Comparison of ENCODE assay signal across 5 worm cellular contexts in the genomic region with DNA sequence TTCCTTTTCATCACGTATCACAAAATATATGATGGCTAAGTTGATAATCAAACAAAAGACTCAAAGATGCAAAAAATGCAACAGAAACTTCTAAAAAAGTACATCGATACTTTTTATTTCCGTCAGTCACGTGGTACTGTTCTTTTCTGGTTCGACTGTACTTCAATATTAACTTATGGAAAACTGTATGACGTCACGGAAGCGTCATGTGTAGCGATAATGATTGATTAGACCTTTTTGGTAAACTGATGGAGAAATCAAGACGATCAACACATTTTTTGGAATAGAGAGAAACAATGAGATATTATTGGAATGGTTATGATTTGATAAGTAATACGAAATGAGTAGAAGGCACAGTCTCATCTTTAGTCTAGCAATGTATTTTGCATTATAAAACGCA.
TF ChIP-seq lines count a peak whose summit lies in the region.

No protein-coding gene starts in this region.

TF ChIP-seq in whole organism, L1 larva, 84 proteins besides CTCF, POLR2A, EP300 and RAD21 (continues in another document):
- TF ChIP-seq pqm-1 (tag; optimal IDR thresholded peaks at IDR 0.05; lab: Kevin White, UChicago) (no peak), jun-1 (tag; optimal IDR thresholded peaks at IDR 0.05; lab: Kevin White, UChicago) (no peak), nhr-19 (GFP tag; conservative IDR thresholded peaks at IDR 0.05; lab: Robert Waterston, UW) (peak; percentile 32; the same call in 1 of the 2 replicates), mdl-1 (tag; optimal IDR thresholded peaks at IDR 0.05; lab: Kevin White, UChicago) (peak in 1 of 2 experiments; percentile 48), nhr-85 (tag; lab: Kevin White, UChicago) (peak; percentile 96), tbx-2 (tag; optimal IDR thresholded peaks at IDR 0.05; lab: Kevin White, UChicago) (peak; percentile 37), lin-35 (GFP tag; optimal IDR thresholded peaks at IDR 0.05; lab: Kevin White, UChicago) (peak in 1 of 2 experiments; percentile 66), nhr-71 (tag; optimal IDR thresholded peaks at IDR 0.05; lab: Kevin White, UChicago) (peak; percentile 71), vab-15 (tag; optimal IDR thresholded peaks at IDR 0.05; lab: Kevin White, UChicago) (peak; percentile 23), nhr-90 (tag; optimal IDR thresholded peaks at IDR 0.05; lab: Kevin White, UChicago; ENCODE audit: poor library complexity) (peak; percentile 58), dpl-1 (GFP tag; optimal IDR thresholded peaks at IDR 0.05; lab: Kevin White, UChicago) (peak in 1 of 3 experiments; percentile 17), ztf-11 (tag; optimal IDR thresholded peaks at IDR 0.05; lab: Kevin White, UChicago) (no peak), lin-14 (GFP tag; optimal IDR thresholded peaks at IDR 0.05; lab: Kevin White, UChicago) (peak; percentile 50), nhr-20 (tag; optimal IDR thresholded peaks at IDR 0.05; lab: Kevin White, UChicago) (peak; percentile 77), elt-3 (tag; optimal IDR thresholded peaks at IDR 0.05; lab: Kevin White, UChicago) (peak in 2 of 6 experiments; percentile 59 to 92), blmp-1 (tag; optimal IDR thresholded peaks at IDR 0.05; lab: Kevin White, UChicago) (peak; percentile 57)

TF ChIP-seq in whole organism, L2 larva, 48 proteins besides CTCF, POLR2A, EP300 and RAD21 (continues in another document):
- TF ChIP-seq egl-27 (tag; optimal IDR thresholded peaks at IDR 0.05; lab: Kevin White, UChicago): peak; percentile 20
- TF ChIP-seq lsy-2 (tag; optimal IDR thresholded peaks at IDR 0.05; lab: Kevin White, UChicago): no peak
- TF ChIP-seq crh-2 (tag; optimal IDR thresholded peaks at IDR 0.05; lab: Kevin White, UChicago): no peak
- TF ChIP-seq C34F6.9 (tag; optimal IDR thresholded peaks at IDR 0.05; lab: Kevin White, UChicago): no peak
- TF ChIP-seq mab-5 (tag; optimal IDR thresholded peaks at IDR 0.05; lab: Kevin White, UChicago): no peak
- no peak for TF ChIP-seq F13H6.1 (tag; optimal IDR thresholded peaks at IDR 0.05; lab: Kevin White, UChicago)
- peak; percentile 27 for TF ChIP-seq fos-1 (tag; optimal IDR thresholded peaks at IDR 0.05; lab: Kevin White, UChicago)
- TF ChIP-seq nhr-21 (tag; optimal IDR thresholded peaks at IDR 0.05; lab: Kevin White, UChicago): peak; percentile 67
- no peak for TF ChIP-seq elt-1 (tag; optimal IDR thresholded peaks at IDR 0.05; lab: Kevin White, UChicago)
- TF ChIP-seq gmeb-1 (tag; optimal IDR thresholded peaks at IDR 0.05; lab: Kevin White, UChicago): no peak
- TF ChIP-seq nhr-25 (tag; optimal IDR thresholded peaks at IDR 0.05; lab: Kevin White, UChicago): no peak
- no peak for TF ChIP-seq Y55F3AM.14 (GFP tag; optimal IDR thresholded peaks at IDR 0.05; lab: Kevin White, UChicago)
- peak; percentile 88 for TF ChIP-seq sma-9 (GFP tag; optimal IDR thresholded peaks at IDR 0.05; lab: Kevin White, UChicago)
- TF ChIP-seq sma-9 (tag; optimal IDR thresholded peaks at IDR 0.05; lab: Kevin White, UChicago): no peak
- no peak for TF ChIP-seq peb-1 (tag; optimal IDR thresholded peaks at IDR 0.05; lab: Kevin White, UChicago)
- no peak for TF ChIP-seq nhr-237 (tag; optimal IDR thresholded peaks at IDR 0.05; lab: Kevin White, UChicago)
- TF ChIP-seq nhr-77 (tag; optimal IDR thresholded peaks at IDR 0.05; lab: Kevin White, UChicago): no peak
- peak; percentile 83 for TF ChIP-seq sma-3 (GFP tag; optimal IDR thresholded peaks at IDR 0.05; lab: Kevin White, UChicago)
- TF ChIP-seq zag-1 (tag; optimal IDR thresholded peaks at IDR 0.05; lab: Kevin White, UChicago): no peak

TF ChIP-seq in whole organism, L3 larva, 47 proteins besides CTCF, POLR2A, EP300 and RAD21 (continues in another document):
- peak; percentile 82 for TF ChIP-seq nhr-23 (tag; optimal IDR thresholded peaks at IDR 0.05; lab: Kevin White, UChicago)
- no peak for TF ChIP-seq nhr-12 (tag; optimal IDR thresholded peaks at IDR 0.05; lab: Kevin White, UChicago)
- no peak for TF ChIP-seq skn-1 (tag; optimal IDR thresholded peaks at IDR 0.05; lab: Kevin White, UChicago)
- no peak for TF ChIP-seq ztf-4 (tag; optimal IDR thresholded peaks at IDR 0.05; lab: Kevin White, UChicago)
- TF ChIP-seq tbx-2 (tag; optimal IDR thresholded peaks at IDR 0.05; lab: Kevin White, UChicago): no peak
- TF ChIP-seq ztf-11 (tag; optimal IDR thresholded peaks at IDR 0.05; lab: Kevin White, UChicago): no peak
- TF ChIP-seq nhr-76 (tag; optimal IDR thresholded peaks at IDR 0.05; lab: Kevin White, UChicago): no peak
- no peak for TF ChIP-seq jun-1 (tag; optimal IDR thresholded peaks at IDR 0.05; lab: Kevin White, UChicago)
- TF ChIP-seq fkh-2 (tag; optimal IDR thresholded peaks at IDR 0.05; lab: Kevin White, UChicago): no peak
- TF ChIP-seq daf-12 (tag; optimal IDR thresholded peaks at IDR 0.05; lab: Kevin White, UChicago): no peak
- TF ChIP-seq lin-39 (tag; optimal IDR thresholded peaks at IDR 0.05; lab: Kevin White, UChicago): no peak
- TF ChIP-seq ceh-28 (tag; optimal IDR thresholded peaks at IDR 0.05; lab: Kevin White, UChicago): no peak
- TF ChIP-seq fkh-10 (GFP tag; optimal IDR thresholded peaks at IDR 0.05; lab: Kevin White, UChicago): no peak
- TF ChIP-seq mdl-1 (tag; optimal IDR thresholded peaks at IDR 0.05; lab: Kevin White, UChicago): no peak
- TF ChIP-seq nhr-43 (tag; optimal IDR thresholded peaks at IDR 0.05; lab: Kevin White, UChicago; ENCODE audit: poor library complexity, severe bottlenecking): peak; percentile 28
- no peak for TF ChIP-seq ceh-9 (tag; optimal IDR thresholded peaks at IDR 0.05; lab: Kevin White, UChicago)
- TF ChIP-seq lsy-12 (tag; optimal IDR thresholded peaks at IDR 0.05; lab: Kevin White, UChicago): no peak
- no peak for TF ChIP-seq eor-1 (tag; optimal IDR thresholded peaks at IDR 0.05; lab: Kevin White, UChicago)
- peak; percentile 61 for TF ChIP-seq nhr-25 (tag; optimal IDR thresholded peaks at IDR 0.05; lab: Kevin White, UChicago)
- TF ChIP-seq hmg-11 (tag; optimal IDR thresholded peaks at IDR 0.05; lab: Kevin White, UChicago): no peak

TF ChIP-seq in whole organism, L4 larva, 104 proteins besides CTCF, POLR2A, EP300 and RAD21 (continues in another document):
- TF ChIP-seq lsy-2 (tag; optimal IDR thresholded peaks at IDR 0.05; lab: Kevin White, UChicago): peak in 1 of 2 experiments; percentile 37
- TF ChIP-seq spr-1 (tag; optimal IDR thresholded peaks at IDR 0.05; lab: Kevin White, UChicago): no peak
- no peak for TF ChIP-seq zfp-3 (GFP tag; conservative IDR thresholded peaks at IDR 0.05; lab: Robert Waterston, UW)
- TF ChIP-seq tra-1 (GFP tag; IDR thresholded peaks at IDR 0.05; lab: Robert Waterston, UW): peak; percentile 57; the same call in 1 of the 2 replicates
- TF ChIP-seq daf-16 (GFP tag; optimal IDR thresholded peaks at IDR 0.05; lab: Kevin White, UChicago): no peak
- no peak for TF ChIP-seq daf-16 (tag; optimal IDR thresholded peaks at IDR 0.05; lab: Kevin White, UChicago)
- TF ChIP-seq dmd-6 (GFP tag; IDR thresholded peaks at IDR 0.05; lab: Robert Waterston, UW): peak; percentile 38
- peak; percentile 46 for TF ChIP-seq hlh-30 (tag; optimal IDR thresholded peaks at IDR 0.05; lab: Kevin White, UChicago; ENCODE audit: insufficient read depth)
- TF ChIP-seq F10B5.3 (tag; optimal IDR thresholded peaks at IDR 0.05; lab: Kevin White, UChicago): no peak
- TF ChIP-seq mdl-1 (tag; optimal IDR thresholded peaks at IDR 0.05; lab: Kevin White, UChicago): peak in 1 of 2 experiments; percentile 51
- no peak for TF ChIP-seq unc-130 (GFP tag; optimal IDR thresholded peaks at IDR 0.05; lab: Kevin White, UChicago)
- no peak for TF ChIP-seq T20F7.1 (GFP tag; optimal IDR thresholded peaks at IDR 0.05; lab: Kevin White, UChicago)
- TF ChIP-seq ceh-82 (tag; optimal IDR thresholded peaks at IDR 0.05; lab: Kevin White, UChicago): no peak
- no peak for TF ChIP-seq mes-2 (tag; optimal IDR thresholded peaks at IDR 0.05; lab: Kevin White, UChicago; ENCODE audit: poor library complexity, severe bottlenecking)
- TF ChIP-seq ceh-20 (GFP tag; IDR thresholded peaks at IDR 0.05; lab: Robert Waterston, UW): peak; percentile 34; the same call in 1 of the 2 replicates
- TF ChIP-seq nhr-76 (tag; optimal IDR thresholded peaks at IDR 0.05; lab: Kevin White, UChicago): no peak
- no peak for TF ChIP-seq nhr-48 (tag; optimal IDR thresholded peaks at IDR 0.05; lab: Kevin White, UChicago)
- TF ChIP-seq unc-62 (GFP tag; optimal IDR thresholded peaks at IDR 0.05 in 1 of 2; lab: Kevin White, UChicago): peak in 1 of 2 experiments; percentile 81
- no peak for TF ChIP-seq unc-62 (tag; optimal IDR thresholded peaks at IDR 0.05; lab: Kevin White, UChicago)

TF ChIP-seq in whole organism, young adult, 124 proteins besides CTCF, POLR2A, EP300 and RAD21:
- no peak for TF ChIP-seq ama-1 (optimal IDR thresholded peaks at IDR 0.05; lab: Kevin White, UChicago)
- TF ChIP-seq ama-1 (GFP tag; optimal IDR thresholded peaks at IDR 0.05; lab: Kevin White, UChicago): no peak
- no peak for TF ChIP-seq zfh-2 (GFP tag; conservative IDR thresholded peaks at IDR 0.05; lab: Robert Waterston, UW)
- peak; percentile 15 for TF ChIP-seq lin-40 (tag; optimal IDR thresholded peaks at IDR 0.05; lab: Kevin White, UChicago)
- TF ChIP-seq ceh-100 (GFP tag; IDR thresholded peaks at IDR 0.05; lab: Robert Waterston, UW): no peak
- TF ChIP-seq madf-8 (GFP tag; conservative IDR thresholded peaks at IDR 0.05; lab: Robert Waterston, UW): no peak
- TF ChIP-seq tbx-9 (tag; optimal IDR thresholded peaks at IDR 0.05; lab: Kevin White, UChicago; ENCODE audit: borderline replicate concordance): no peak
- no peak for TF ChIP-seq lin-54 (GFP tag; optimal IDR thresholded peaks at IDR 0.05; lab: Kevin White, UChicago)
